Fruit fly (Drosophila melanogaster): Measurements from ENCODE around the gene CG43349.

CG43349 gene

dm6 chr2L:1157679-1158518 lies 42.1 kb upstream of the CG43349 start, which contains the start of gene capt (continued):
- TF ChIP-seq pum (GFP tag; optimal IDR thresholded peaks at IDR 0.05) (no peak), luna (GFP tag; optimal IDR thresholded peaks at IDR 0.05) (no peak), Neu2 (GFP tag; optimal IDR thresholded peaks at IDR 0.05; ENCODE audit: borderline replicate concordance) (no peak), p53 (GFP tag; optimal IDR thresholded peaks at IDR 0.05) (no peak), dan (GFP tag; IDR thresholded peaks at IDR 0.05) (no peak), Stat92E (GFP tag; optimal IDR thresholded peaks at IDR 0.05) (no peak), ap (GFP tag; IDR thresholded peaks at IDR 0.05) (no peak), CG33557 (GFP tag; optimal IDR thresholded peaks at IDR 0.05) (no peak), Mes4 (GFP tag; optimal IDR thresholded peaks at IDR 0.05) (no peak), CG17612 (GFP tag; IDR thresholded peaks at IDR 0.05) (no peak), emc (GFP tag; optimal IDR thresholded peaks at IDR 0.05) (no peak), Lpt (GFP tag; optimal IDR thresholded peaks at IDR 0.05) (no peak), so (GFP tag; IDR thresholded peaks at IDR 0.05) (no peak), CG3407 (GFP tag; optimal IDR thresholded peaks at IDR 0.05) (no peak), CG2120 (GFP tag; optimal IDR thresholded peaks at IDR 0.05) (peak; percentile 74), CG31224 (GFP tag; IDR thresholded peaks at IDR 0.05) (no peak), B-H1 (GFP tag; IDR thresholded peaks at IDR 0.05) (no peak), twi (tag; optimal IDR thresholded peaks at IDR 0.05) (no peak), pnt (GFP tag; optimal IDR thresholded peaks at IDR 0.05) (no peak), CG10147 (GFP tag; optimal IDR thresholded peaks at IDR 0.05) (no peak), unc-4 (GFP tag; IDR thresholded peaks at IDR 0.05; ENCODE audit: partially characterized antibody) (no peak), crol (GFP tag; IDR thresholded peaks at IDR 0.05) (peak; percentile 90), klu (GFP tag; IDR thresholded peaks at IDR 0.05) (no peak), peb (GFP tag; IDR thresholded peaks at IDR 0.05) (no peak), CG18262 (tag; optimal IDR thresholded peaks at IDR 0.05) (peak; percentile 39), CG7271 (tag; optimal IDR thresholded peaks at IDR 0.05) (no peak), CG12942 (GFP tag; optimal IDR thresholded peaks at IDR 0.05) (no peak), Dek (tag; optimal IDR thresholded peaks at IDR 0.05) (peak; percentile 26), cg (GFP tag; optimal IDR thresholded peaks at IDR 0.05) (peak; percentile 91), slp2 (GFP tag; optimal IDR thresholded peaks at IDR 0.05) (peak; percentile 18), btn (GFP tag; optimal IDR thresholded peaks at IDR 0.05) (no peak), Oli (tag; optimal IDR thresholded peaks at IDR 0.05) (peak; percentile 34), CG12236 (GFP tag; optimal IDR thresholded peaks at IDR 0.05) (no peak), MESR4 (GFP tag; optimal IDR thresholded peaks at IDR 0.05) (peak; percentile 51), org-1 (GFP tag; optimal IDR thresholded peaks at IDR 0.05) (no peak), Antp (GFP tag; optimal IDR thresholded peaks at IDR 0.05) (no peak), Myb (GFP tag; optimal IDR thresholded peaks at IDR 0.05) (peak; percentile 10), Fer1 (GFP tag; optimal IDR thresholded peaks at IDR 0.05) (peak; percentile 10), dm (GFP tag; optimal IDR thresholded peaks at IDR 0.05) (peak; percentile 16), usp (GFP tag; optimal IDR thresholded peaks at IDR 0.05) (no peak), CG17385 (GFP tag; optimal IDR thresholded peaks at IDR 0.05) (peak; percentile 10), pb (GFP tag; optimal IDR thresholded peaks at IDR 0.05) (no peak), tna (GFP tag; IDR thresholded peaks at IDR 0.05; ENCODE audit: partially characterized antibody) (no peak), CG31388 (GFP tag; optimal IDR thresholded peaks at IDR 0.05) (no peak), Oaz (GFP tag; IDR thresholded peaks at IDR 0.05) (no peak), Ets97D (GFP tag; optimal IDR thresholded peaks at IDR 0.05) (no peak), nmo (GFP tag; optimal IDR thresholded peaks at IDR 0.05) (peak; percentile 40), seq (GFP tag; IDR thresholded peaks at IDR 0.05) (no peak), CG6791 (GFP tag; IDR thresholded peaks at IDR 0.05; ENCODE audit: partially characterized antibody) (no peak), Six4 (GFP tag; optimal IDR thresholded peaks at IDR 0.05) (no peak), az2 (GFP tag; optimal IDR thresholded peaks at IDR 0.05) (no peak)

All from whole organism, embryonic.